Worm (Caenorhabditis elegans): ENCODE data around the gene C14B9.2.

DNA sequence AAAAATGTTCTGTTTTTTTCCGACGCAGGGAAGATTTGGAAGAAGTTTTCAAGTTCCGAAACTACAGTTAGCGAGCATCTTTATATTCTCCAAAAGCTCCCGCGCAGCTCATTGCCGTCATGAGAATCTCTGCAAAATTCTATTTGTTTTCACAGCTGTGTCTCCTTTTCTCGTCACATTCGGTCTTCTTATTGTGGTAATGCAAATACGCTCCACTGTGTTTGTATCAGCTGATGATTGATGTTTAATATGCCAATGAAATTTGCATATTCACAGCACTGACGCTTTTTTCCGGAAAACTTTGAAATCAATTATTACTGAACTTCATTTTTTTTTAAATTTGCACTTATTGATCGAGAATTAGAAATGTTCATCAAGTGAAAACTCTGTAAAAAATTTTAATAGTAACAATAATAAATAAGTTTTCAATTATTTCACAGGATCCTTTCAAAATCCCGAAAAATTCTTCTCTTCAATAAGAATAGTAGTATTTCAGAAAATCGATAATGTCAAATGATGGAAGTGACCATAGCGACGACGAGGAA, 40.3 kb upstream of the C14B9.2 start, which contains the start of gene K06H7.2:
- TF ChIP-seq mep-1 (tag; optimal IDR thresholded peaks at IDR 0.05) (peak; percentile 84), snpc-4 (tag; optimal IDR thresholded peaks at IDR 0.05) (no peak), unc-62 (GFP tag; optimal IDR thresholded peaks at IDR 0.05) (peak; percentile 74), nhr-2 (tag; optimal IDR thresholded peaks at IDR 0.05) (no peak)

Data from whole organism, mixed stage, embryonic.